Worm (Caenorhabditis elegans): Measurements from ENCODE around the gene acs-7.
A peak's percentile ranks its signal among the peaks of the same experiment; 100 is the strongest.

Gene acs-7

DNA sequence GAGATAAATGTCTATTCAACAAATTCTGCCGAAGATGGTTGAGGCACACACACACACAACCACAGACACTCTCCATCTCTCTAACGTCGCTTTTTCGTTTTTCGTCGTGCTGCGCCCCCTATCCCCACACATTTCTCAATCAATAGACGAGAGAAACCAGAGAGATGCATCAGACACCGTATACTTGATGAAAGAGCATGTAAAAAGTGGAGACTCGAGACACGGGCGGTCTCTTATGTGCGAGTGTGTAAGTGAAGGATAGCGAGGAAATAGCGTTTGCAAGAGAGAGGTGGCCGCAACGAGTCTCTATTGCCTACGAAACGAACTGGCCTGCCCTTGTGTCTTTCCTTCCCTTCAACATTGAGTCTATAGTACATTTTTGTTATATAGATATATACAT, 9.0 kb upstream of the acs-7 start (continued):
- TF ChIP-seq pha-4 (tag; optimal IDR thresholded peaks at IDR 0.05) (peak; percentile 90), elt-2 (tag; optimal IDR thresholded peaks at IDR 0.05) (peak; percentile 88), zag-1 (tag; optimal IDR thresholded peaks at IDR 0.05) (no peak), ZK546.5 (tag; optimal IDR thresholded peaks at IDR 0.05) (no peak), ceh-9 (tag; optimal IDR thresholded peaks at IDR 0.05) (no peak), ztf-4 (tag; optimal IDR thresholded peaks at IDR 0.05) (peak; percentile 64), eor-1 (tag; optimal IDR thresholded peaks at IDR 0.05) (no peak), tbx-2 (tag; optimal IDR thresholded peaks at IDR 0.05) (peak; percentile 78), pqm-1 (tag; optimal IDR thresholded peaks at IDR 0.05) (peak; percentile 95), nhr-76 (tag; optimal IDR thresholded peaks at IDR 0.05) (no peak)

DNA sequence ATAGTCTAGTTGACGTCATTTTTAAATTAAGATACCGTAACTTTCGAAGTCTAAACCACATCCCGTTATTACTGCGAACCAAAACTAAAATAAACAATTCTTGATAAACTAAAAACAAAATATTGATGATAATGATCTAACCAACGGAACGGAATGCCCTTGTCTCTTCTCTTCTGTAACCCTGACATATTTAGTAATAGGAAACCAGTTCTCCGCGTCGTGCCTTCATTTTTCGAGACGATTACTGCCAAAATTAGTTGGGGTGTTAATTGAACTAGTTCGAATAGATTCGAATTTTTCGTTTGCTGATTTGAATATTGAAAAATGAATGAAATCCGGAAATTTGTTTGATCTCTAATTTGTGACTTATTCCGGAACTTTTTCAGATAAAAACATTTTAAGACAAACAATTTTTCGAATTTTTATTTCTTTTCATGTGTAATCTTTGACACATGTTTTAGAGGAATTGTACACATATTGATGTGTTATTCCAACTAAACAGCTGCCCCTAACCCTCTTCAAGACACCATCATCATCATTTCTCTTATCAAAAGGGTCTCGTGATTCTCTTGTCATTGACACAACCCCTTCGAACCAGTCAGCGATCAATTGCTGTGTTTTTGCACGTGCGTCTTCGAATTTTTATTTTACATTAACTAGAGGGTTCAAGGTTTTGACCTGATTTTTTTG, 8.0 kb upstream of the acs-7 start:
- peak; percentile 51 for TF ChIP-seq lin-39 (tag; optimal IDR thresholded peaks at IDR 0.05)
- TF ChIP-seq lsy-12 (tag; optimal IDR thresholded peaks at IDR 0.05) = peak; percentile 54
- TF ChIP-seq nhr-23 (tag; optimal IDR thresholded peaks at IDR 0.05) = peak; percentile 84
- TF ChIP-seq fkh-2 (tag; optimal IDR thresholded peaks at IDR 0.05) = no peak
- TF ChIP-seq skn-1 (tag; optimal IDR thresholded peaks at IDR 0.05) = peak; percentile 70
- peak; percentile 82 for TF ChIP-seq mdl-1 (tag; optimal IDR thresholded peaks at IDR 0.05)
- TF ChIP-seq egl-27 (tag; optimal IDR thresholded peaks at IDR 0.05) = peak; percentile 29
- peak; percentile 82 for TF ChIP-seq pha-4 (tag; optimal IDR thresholded peaks at IDR 0.05)
- peak; percentile 72 for TF ChIP-seq jun-1 (tag; optimal IDR thresholded peaks at IDR 0.05)
- peak; percentile 74 for TF ChIP-seq fos-1 (tag; optimal IDR thresholded peaks at IDR 0.05)
- TF ChIP-seq zag-1 (tag; optimal IDR thresholded peaks at IDR 0.05) = no peak
- TF ChIP-seq nhr-25 (tag; optimal IDR thresholded peaks at IDR 0.05) = peak; percentile 62
- TF ChIP-seq nhr-28 (tag; optimal IDR thresholded peaks at IDR 0.05) = no peak
- no peak for TF ChIP-seq fkh-10 (GFP tag; optimal IDR thresholded peaks at IDR 0.05)
- TF ChIP-seq lin-15B (tag; optimal IDR thresholded peaks at IDR 0.05) = no peak
- peak; percentile 8 for TF ChIP-seq nhr-11 (tag; optimal IDR thresholded peaks at IDR 0.05)
- peak; percentile 24 for TF ChIP-seq ama-1 (optimal IDR thresholded peaks at IDR 0.05)
- peak; percentile 75 for TF ChIP-seq pqm-1 (tag; optimal IDR thresholded peaks at IDR 0.05)
- TF ChIP-seq mml-1 (tag; optimal IDR thresholded peaks at IDR 0.05) = peak; percentile 29
- TF ChIP-seq elt-3 (tag; optimal IDR thresholded peaks at IDR 0.05) = peak in 1 of 3 experiments; percentile 51
- peak; percentile 71 for TF ChIP-seq ceh-28 (tag; optimal IDR thresholded peaks at IDR 0.05)
- peak; percentile 42 for TF ChIP-seq egl-5 (tag; optimal IDR thresholded peaks at IDR 0.05)
- no peak for TF ChIP-seq nhr-12 (tag; optimal IDR thresholded peaks at IDR 0.05)
- TF ChIP-seq nfya-1 (tag; optimal IDR thresholded peaks at IDR 0.05; ENCODE audit: insufficient read depth) = peak; percentile 69
- no peak for TF ChIP-seq nhr-77 (tag; optimal IDR thresholded peaks at IDR 0.05)
- peak; percentile 90 for TF ChIP-seq nhr-43 (tag; optimal IDR thresholded peaks at IDR 0.05; ENCODE audit: poor library complexity, severe bottlenecking)
- TF ChIP-seq elt-1 (tag; optimal IDR thresholded peaks at IDR 0.05) = peak; percentile 32
- TF ChIP-seq elt-2 (tag; optimal IDR thresholded peaks at IDR 0.05) = peak; percentile 89

DNA sequence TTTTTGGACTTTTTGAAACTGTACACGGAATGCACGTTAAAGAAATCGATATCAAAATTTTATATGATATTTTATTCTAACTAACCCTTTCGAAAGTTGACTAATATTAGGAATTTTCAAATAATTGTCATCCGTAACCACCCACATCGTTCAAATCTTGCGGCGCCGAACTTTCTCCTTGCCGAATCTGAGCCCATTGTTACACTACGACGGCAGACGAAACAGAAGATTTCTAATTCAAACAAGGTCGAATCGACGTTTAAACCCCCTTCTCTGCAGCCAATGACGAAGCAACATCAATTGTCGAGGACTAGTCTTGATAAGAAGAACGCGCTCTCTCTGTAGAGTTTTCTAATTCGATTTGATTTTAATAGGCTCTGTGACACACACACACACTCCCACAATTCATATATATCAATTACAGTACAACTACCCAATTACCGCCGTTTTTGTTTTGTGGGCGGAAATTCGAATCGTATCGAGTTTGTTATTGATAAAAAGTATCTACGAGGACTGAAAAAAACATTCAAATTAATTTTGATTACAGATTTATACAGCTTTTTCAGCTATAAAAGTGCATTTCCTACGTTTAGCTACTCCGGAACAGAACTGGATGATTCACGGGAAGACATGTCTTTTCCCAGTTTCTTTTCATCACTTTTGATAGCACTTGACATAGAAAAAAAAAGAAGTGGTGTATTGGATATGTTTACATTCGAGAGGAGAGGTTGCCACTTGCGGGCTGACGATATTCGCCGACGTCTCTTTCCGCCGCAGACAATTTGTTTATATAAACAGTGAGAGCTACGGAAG, 7.3 kb upstream of the acs-7 start:
- TF ChIP-seq nhr-76 (tag; optimal IDR thresholded peaks at IDR 0.05) (peak; percentile 7), zag-1 (tag; optimal IDR thresholded peaks at IDR 0.05) (no peak), nhr-23 (tag; optimal IDR thresholded peaks at IDR 0.05) (no peak), elt-2 (tag; optimal IDR thresholded peaks at IDR 0.05) (peak; percentile 19), pqm-1 (tag; optimal IDR thresholded peaks at IDR 0.05) (peak; percentile 72), ceh-82 (tag; optimal IDR thresholded peaks at IDR 0.05) (no peak), pha-4 (tag; optimal IDR thresholded peaks at IDR 0.05) (peak; percentile 71), eor-1 (tag; optimal IDR thresholded peaks at IDR 0.05) (no peak), ztf-4 (tag; optimal IDR thresholded peaks at IDR 0.05) (peak; percentile 34), nhr-25 (tag; optimal IDR thresholded peaks at IDR 0.05) (peak; percentile 19), jun-1 (tag; optimal IDR thresholded peaks at IDR 0.05) (no peak), snpc-4 (tag; optimal IDR thresholded peaks at IDR 0.05) (no peak), unc-62 (GFP tag; optimal IDR thresholded peaks at IDR 0.05) (no peak), ztf-11 (tag; optimal IDR thresholded peaks at IDR 0.05) (no peak), elt-3 (tag; optimal IDR thresholded peaks at IDR 0.05) (no peak), nfya-1 (tag; optimal IDR thresholded peaks at IDR 0.05; ENCODE audit: insufficient read depth) (peak; percentile 81), elt-1 (tag; optimal IDR thresholded peaks at IDR 0.05) (no peak), ama-1 (optimal IDR thresholded peaks at IDR 0.05) (peak; percentile 19), R02D3.7 (tag; optimal IDR thresholded peaks at IDR 0.05) (no peak), fos-1 (tag; optimal IDR thresholded peaks at IDR 0.05) (no peak)
